Worm (Caenorhabditis elegans): ENCODE data around the gene fbxa-169.

fbxa-169 gene

DNA sequence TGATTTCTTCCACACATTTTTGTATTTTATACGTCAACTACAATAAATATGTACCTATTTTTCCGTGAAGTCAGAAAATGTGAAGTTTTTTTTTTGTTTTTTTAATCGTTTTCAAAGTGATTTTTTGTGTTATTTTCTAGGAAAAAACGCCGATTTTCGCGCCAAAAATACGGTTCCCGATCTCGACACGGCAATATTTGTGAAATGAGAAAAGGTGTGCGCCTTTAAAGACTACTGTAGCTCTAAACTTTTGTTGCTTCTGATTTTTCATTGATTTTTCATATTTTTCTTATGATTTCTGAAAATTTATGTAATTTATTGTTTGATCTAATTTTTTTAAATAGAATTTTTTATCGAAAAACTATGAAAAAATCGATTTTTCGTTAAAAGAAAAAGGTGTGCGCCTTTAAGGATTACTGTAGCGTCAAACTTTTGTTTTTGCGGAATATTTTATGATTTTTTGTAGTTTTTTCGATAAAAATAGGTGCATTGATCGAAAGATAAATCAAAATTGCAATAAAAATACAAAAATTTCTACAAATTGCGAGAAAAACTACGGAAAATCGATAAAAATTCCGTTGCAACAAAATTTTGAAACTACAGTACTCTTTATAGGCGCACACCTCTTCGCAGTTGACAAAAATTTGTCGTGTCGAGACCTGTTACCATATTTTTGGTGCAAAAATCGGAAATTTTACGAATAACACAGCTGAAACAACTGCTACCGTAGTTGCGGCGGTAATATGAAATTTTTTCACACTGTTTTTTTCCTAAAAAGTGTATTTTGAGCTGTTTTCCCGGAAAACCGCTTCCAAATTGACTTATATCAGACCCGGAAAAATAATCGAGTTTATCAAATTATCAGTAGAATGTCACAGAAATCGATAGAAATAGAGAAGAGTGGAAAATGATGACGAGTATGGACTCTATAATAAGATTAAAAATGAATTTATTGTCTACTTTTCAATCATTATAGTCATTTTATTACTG lies 47.3 kb downstream of the fbxa-169 start, which contains the start of gene kqt-3:
Gene kqt-3 (plus strand): TSS at position 940 of the 990 bp plus-strand sequence.
- no peak for TF ChIP-seq unc-62 (GFP tag; optimal IDR thresholded peaks at IDR 0.05)

DNA sequence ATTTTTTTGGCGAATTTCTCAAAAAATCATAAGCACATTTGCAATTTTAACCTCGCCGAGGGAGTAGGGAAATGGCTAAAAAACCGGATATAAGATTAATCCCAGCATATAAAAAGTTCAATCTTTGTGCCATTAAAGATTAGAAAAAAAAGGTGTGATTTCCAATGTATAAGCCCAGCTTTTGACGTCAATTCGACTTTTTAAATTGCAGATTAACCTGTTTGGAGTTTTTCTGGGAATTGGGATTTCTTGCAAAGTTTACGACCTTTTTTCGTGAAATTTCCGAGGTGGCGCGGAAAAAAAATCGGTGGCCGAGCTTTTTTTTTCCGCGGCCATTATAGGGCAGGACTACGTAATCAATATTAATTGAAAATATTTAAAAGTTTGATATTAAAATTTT lies 49.4 kb downstream of the fbxa-169 start:
- no peak for TF ChIP-seq unc-62 (GFP tag; optimal IDR thresholded peaks at IDR 0.05)

All from whole organism, dauer.